Worm (Caenorhabditis elegans): ENCODE data around the gene dhs-5.

DNA sequence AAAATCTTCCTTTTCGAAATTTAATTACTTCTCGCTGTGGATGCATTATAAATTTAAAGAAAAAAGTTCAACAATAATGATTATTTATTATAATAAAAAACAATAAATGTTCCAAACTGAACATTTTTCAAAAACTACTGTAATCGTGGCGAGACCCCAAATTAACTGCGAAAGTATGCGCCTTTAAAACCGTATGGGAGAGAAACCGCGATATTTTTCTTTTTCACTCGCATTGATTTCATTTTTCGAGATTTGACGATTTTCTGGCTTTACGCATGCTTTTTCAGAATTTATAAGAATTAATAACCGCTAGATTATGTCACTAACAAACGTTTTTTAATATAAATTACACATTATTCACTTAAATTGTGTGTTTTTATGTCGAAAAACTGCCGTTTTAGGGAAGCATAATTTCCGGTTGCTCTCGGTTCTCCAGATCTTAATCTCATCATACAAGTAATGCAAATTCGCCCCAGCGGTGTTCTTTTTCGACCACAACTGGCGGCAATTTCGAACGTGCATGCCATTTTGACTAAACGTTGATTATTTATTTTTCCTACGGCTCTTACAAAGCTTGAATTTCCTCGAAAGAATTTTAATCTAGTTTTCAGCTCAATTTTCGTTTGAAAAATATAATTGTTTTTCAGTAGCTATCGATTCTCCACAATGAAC, 47.5 kb downstream of the dhs-5 start, which contains the start of gene F12A10.8:
- TF ChIP-seq W03F9.2 (tag; optimal IDR thresholded peaks at IDR 0.05) (no peak), him-1 (tag; optimal IDR thresholded peaks at IDR 0.05) (no peak), dao-5 (tag; optimal IDR thresholded peaks at IDR 0.05) (no peak)
